Worm (Caenorhabditis elegans): Measurements from ENCODE around the gene C33H5.13.

Gene C33H5.13

ce11 chrIV:7791821-7792446 lies at the start of gene C33H5.13 (continued):
- TF ChIP-seq mdt-29 (GFP tag; IDR thresholded peaks at IDR 0.05): no peak
- peak; percentile 18 for TF ChIP-seq T20F7.1 (GFP tag; optimal IDR thresholded peaks at IDR 0.05)
- TF ChIP-seq lin-39 (tag; optimal IDR thresholded peaks at IDR 0.05): no peak
- no peak for TF ChIP-seq mep-1 (tag; optimal IDR thresholded peaks at IDR 0.05)
- TF ChIP-seq unc-39 (tag; optimal IDR thresholded peaks at IDR 0.05): no peak
- no peak for TF ChIP-seq egl-27 (tag; optimal IDR thresholded peaks at IDR 0.05)
- no peak for TF ChIP-seq nhr-237 (tag; optimal IDR thresholded peaks at IDR 0.05)
- no peak for TF ChIP-seq zip-2 (tag; optimal IDR thresholded peaks at IDR 0.05)
- TF ChIP-seq nhr-102 (tag; optimal IDR thresholded peaks at IDR 0.05): no peak
- TF ChIP-seq attf-4 (tag; optimal IDR thresholded peaks at IDR 0.05): no peak
- no peak for TF ChIP-seq nhr-41 (GFP tag; IDR thresholded peaks at IDR 0.05)
- TF ChIP-seq nhr-11 (tag; optimal IDR thresholded peaks at IDR 0.05): no peak
- peak; percentile 61 for TF ChIP-seq hlh-11 (tag; optimal IDR thresholded peaks at IDR 0.05)
- no peak for TF ChIP-seq sdz-12 (GFP tag; optimal IDR thresholded peaks at IDR 0.05)
- TF ChIP-seq fos-1 (tag; optimal IDR thresholded peaks at IDR 0.05): no peak
- TF ChIP-seq ZK337.2 (GFP tag; IDR thresholded peaks at IDR 0.05): no peak
- no peak for TF ChIP-seq lin-13 (GFP tag; optimal IDR thresholded peaks at IDR 0.05)

- TF ChIP-seq ceh-44 (GFP tag; IDR thresholded peaks at IDR 0.05) (no peak), tra-1 (GFP tag; IDR thresholded peaks at IDR 0.05) (0 out of 2 replicates have a peak, but pooled peaks have one; percentile 35), attf-4 (tag; optimal IDR thresholded peaks at IDR 0.05) (no peak), aly-2 (tag; optimal IDR thresholded peaks at IDR 0.05) (no peak), daf-8 (GFP tag; IDR thresholded peaks at IDR 0.05) (no peak), ceh-32 (tag; optimal IDR thresholded peaks at IDR 0.05; ENCODE audit: poor library complexity) (no peak), nhr-76 (tag; optimal IDR thresholded peaks at IDR 0.05) (no peak), ceh-28 (tag; optimal IDR thresholded peaks at IDR 0.05) (no peak), php-3 (GFP tag; IDR thresholded peaks at IDR 0.05) (peak; percentile 73), aha-1 (tag) (peak; percentile 31), dmd-8 (GFP tag; IDR thresholded peaks at IDR 0.05) (no peak), F10B5.3 (tag; optimal IDR thresholded peaks at IDR 0.05) (no peak), hif-1 (tag; optimal IDR thresholded peaks at IDR 0.05) (peak in 1 of 2 experiments; percentile 1), hlh-30 (tag; optimal IDR thresholded peaks at IDR 0.05; ENCODE audit: insufficient read depth) (no peak), daf-16 (GFP tag; optimal IDR thresholded peaks at IDR 0.05) (no peak), daf-16 (tag; optimal IDR thresholded peaks at IDR 0.05) (peak; percentile 94), set-16 (GFP tag; IDR thresholded peaks at IDR 0.05) (no peak), ama-1 (optimal IDR thresholded peaks at IDR 0.05) (no peak), R02D3.7 (tag; optimal IDR thresholded peaks at IDR 0.05) (no peak), unc-130 (GFP tag; optimal IDR thresholded peaks at IDR 0.05) (no peak), nhr-77 (tag; optimal IDR thresholded peaks at IDR 0.05) (peak; percentile 34), nhr-48 (tag; optimal IDR thresholded peaks at IDR 0.05) (peak; percentile 25), hlh-11 (tag; optimal IDR thresholded peaks at IDR 0.05) (peak; percentile 76), nhr-28 (tag; optimal IDR thresholded peaks at IDR 0.05) (peak; percentile 76), zfp-2 (tag; optimal IDR thresholded peaks at IDR 0.05) (no peak), mdl-1 (tag; optimal IDR thresholded peaks at IDR 0.05) (no peak), pqm-1 (tag; optimal IDR thresholded peaks at IDR 0.05) (peak; percentile 90), lin-1 (GFP tag; IDR thresholded peaks at IDR 0.05) (no peak), ZK546.5 (tag; optimal IDR thresholded peaks at IDR 0.05) (no peak), dve-1 (tag; optimal IDR thresholded peaks at IDR 0.05; ENCODE audit: insufficient read depth) (peak; percentile 59), dmd-6 (GFP tag; IDR thresholded peaks at IDR 0.05) (peak; percentile 78), hmg-1.1 (GFP tag; IDR thresholded peaks at IDR 0.05) (no peak), zip-2 (tag; optimal IDR thresholded peaks at IDR 0.05) (no peak), T20F7.1 (GFP tag; optimal IDR thresholded peaks at IDR 0.05) (no peak)
Observed at ce11 chrIV:7841218-7841617, 49.2 kb upstream of the C33H5.13 start.
